Worm (Caenorhabditis elegans) whole organism, young adult: ENCODE data around the gene T08B6.1.

Experiments
- B0261.1 ChIP-seq: sonication (generic microtip); optimal IDR thresholded peaks from 2 replicates; lab custom pipeline; 2016; ENCODE audit warnings: mild to moderate bottlenecking, missing genetic modification characterization, moderate library complexity, missing compliant biosample characterization
- B0336.3 ChIP-seq: fragments of 200-800 bp; sonication (Bioruptor generic); IDR thresholded peaks from 2 replicates; pipeline ENCODE4 v1.3.6; 2022; ENCODE audit warnings: missing genetic modification characterization, missing compliant biosample characterization
- C06A6.2 ChIP-seq: fragments of 200-800 bp; sonication (Bioruptor generic); conservative IDR thresholded peaks from 2 replicates; pipeline ENCODE4 v1.3.6; 2022; ENCODE audit warnings: missing genetic modification characterization, missing compliant biosample characterization
- C17E4.6 ChIP-seq: fragments of 200-800 bp; sonication (Bioruptor generic); IDR thresholded peaks from 2 replicates; pipeline ENCODE4 v1.3.6; 2022; ENCODE audit warnings: missing genetic modification reagents, missing genetic modification characterization, missing compliant biosample characterization
- D2030.7 ChIP-seq: fragments of 200-800 bp; sonication (Bioruptor generic); IDR thresholded peaks from 2 replicates; pipeline ENCODE4 v1.3.6; 2022; ENCODE audit warnings: missing genetic modification reagents, missing genetic modification characterization, missing compliant biosample characterization
- F39B2.1 ChIP-seq: fragments of 200-800 bp; sonication (Bioruptor generic); IDR thresholded peaks from 2 replicates; pipeline ENCODE4 v1.3.6; 2022; ENCODE audit warnings: missing genetic modification reagents, missing genetic modification characterization, missing compliant biosample characterization
- F57C9.4 ChIP-seq: sonication (generic microtip); optimal IDR thresholded peaks from 2 replicates; lab custom pipeline; 2017; ENCODE audit warnings: mild to moderate bottlenecking, missing genetic modification characterization, missing compliant biosample characterization
- Y53G8AR.9 ChIP-seq: fragments of 200-800 bp; sonication (Bioruptor generic); conservative IDR thresholded peaks from 2 replicates; pipeline ENCODE4 v1.3.6; 2022; ENCODE audit warnings: missing genetic modification reagents, missing genetic modification characterization, missing compliant biosample characterization
- Y67H2A.10 ChIP-seq: fragments of 200-800 bp; sonication (Bioruptor generic); conservative IDR thresholded peaks from 2 replicates; pipeline ENCODE4 v1.3.6; 2022; ENCODE audit warnings: missing genetic modification reagents, missing genetic modification characterization, missing compliant biosample characterization
- attf-6 ChIP-seq: fragments of 200-800 bp; sonication (Bioruptor generic); IDR thresholded peaks from 2 replicates; pipeline ENCODE4 v1.3.6; 2022; ENCODE audit warnings: missing genetic modification reagents, missing genetic modification characterization, missing compliant biosample characterization
- ceh-58 ChIP-seq: fragments of 200-800 bp; sonication (Bioruptor generic); IDR thresholded peaks from 2 replicates; pipeline ENCODE4 v1.3.6; 2022; ENCODE audit warnings: missing genetic modification characterization, missing compliant biosample characterization
- die-1 ChIP-seq: sonication (generic microtip); optimal IDR thresholded peaks from 2 replicates; lab custom pipeline; 2016; ENCODE audit warnings: missing genotype, mild to moderate bottlenecking, missing genetic modification characterization, missing compliant biosample characterization
- gei-17 ChIP-seq: fragments of 200-800 bp; sonication (Bioruptor generic); optimal IDR thresholded peaks from 2 replicates; lab custom pipeline; 2018; ENCODE audit warnings: mild to moderate bottlenecking, missing genetic modification characterization, missing compliant biosample characterization
- him-1 ChIP-seq: sonication (generic microtip); optimal IDR thresholded peaks from 2 replicates; lab custom pipeline; 2016; ENCODE audit warnings: missing genotype, missing genetic modification reagents, missing genetic modification characterization, missing compliant biosample characterization
- hmg-1.2 ChIP-seq: fragments of 200-800 bp; sonication (Bioruptor generic); IDR thresholded peaks from 2 replicates; pipeline ENCODE4 v1.3.6; 2022; ENCODE audit warnings: missing genetic modification reagents, missing genetic modification characterization, missing compliant biosample characterization
- hmg-20 ChIP-seq: fragments of 200-800 bp; sonication (Bioruptor generic); IDR thresholded peaks from 2 replicates; pipeline ENCODE4 v1.3.6; 2022; ENCODE audit warnings: missing genetic modification reagents, missing genetic modification characterization, missing compliant biosample characterization
- hsf-1 ChIP-seq: fragments of 200-800 bp; sonication (Bioruptor generic); IDR thresholded peaks from 2 replicates; pipeline ENCODE4 v1.3.6; 2022; ENCODE audit warnings: missing genetic modification reagents, missing genetic modification characterization, missing compliant biosample characterization
- let-526 ChIP-seq: fragments of 200-800 bp; sonication (Bioruptor generic); IDR thresholded peaks from 2 replicates; pipeline ENCODE4 v1.3.6; 2022; ENCODE audit warnings: missing genetic modification reagents, missing genetic modification characterization, missing compliant biosample characterization
- let-607 ChIP-seq, 2 experiments: fragments of 200-800 bp in 1 of 2; sonication (Bioruptor generic) in 1 of 2; sonication (generic microtip) in 1 of 2; optimal IDR thresholded peaks; 2 replicates each; lab custom pipeline; 2016 to 2018; ENCODE audit warnings: mild to moderate bottlenecking in 2 of 2, missing compliant biosample characterization in 2 of 2, missing genetic modification characterization in 2 of 2, moderate library complexity in 2 of 2, missing genotype in 1 of 2
- lin-26 ChIP-seq: fragments of 200-800 bp; sonication (Bioruptor generic); IDR thresholded peaks from 2 replicates; pipeline ENCODE4 v1.3.6; 2022; ENCODE audit warnings: missing genetic modification reagents, missing genetic modification characterization, missing compliant biosample characterization
- nfya-1 ChIP-seq: sonication (generic microtip); optimal IDR thresholded peaks from 2 replicates; lab custom pipeline; 2017; ENCODE audit warnings: antibody characterized with exemption, missing compliant biosample characterization, missing genetic modification characterization, borderline replicate concordance; ENCODE audit not compliant: insufficient read depth
- nhr-27 ChIP-seq: fragments of 200-800 bp; sonication (Bioruptor generic); optimal IDR thresholded peaks from 2 replicates; lab custom pipeline; 2018; ENCODE audit warnings: mild to moderate bottlenecking, missing genetic modification characterization, moderate library complexity, missing compliant biosample characterization
- nhr-80 ChIP-seq: sonication (generic microtip); optimal IDR thresholded peaks from 2 replicates; lab custom pipeline; 2016; ENCODE audit warnings: missing genetic modification characterization, missing compliant biosample characterization
- pbrm-1 ChIP-seq: fragments of 200-800 bp; sonication (Bioruptor generic); IDR thresholded peaks from 2 replicates; pipeline ENCODE4 v1.3.6; 2022; ENCODE audit warnings: missing genetic modification reagents, missing genetic modification characterization, missing compliant biosample characterization
- rec-8 ChIP-seq, 2 experiments: sonication (generic microtip); optimal IDR thresholded peaks; 2 replicates each; lab custom pipeline; 2016; ENCODE audit warnings: mild to moderate bottlenecking in 2 of 2, missing genetic modification characterization in 2 of 2, missing genetic modification reagents in 2 of 2, missing genotype in 2 of 2, missing biosample characterization in 1 of 2, missing compliant biosample characterization in 1 of 2, moderate library complexity in 1 of 2
- repo-1 ChIP-seq: sonication (generic microtip); optimal IDR thresholded peaks from 2 replicates; lab custom pipeline; 2017; ENCODE audit warnings: mild to moderate bottlenecking, missing genetic modification characterization, missing compliant biosample characterization
- rpc-1 ChIP-seq, 2 experiments: fragments of 150-350 bp in 1 of 2; sonication (generic microtip) in 1 of 2; optimal IDR thresholded peaks; 2 replicates each; lab custom pipeline; 2014 to 2018; ENCODE audit warnings: missing biosample characterization in 1 of 2, missing genetic modification characterization in 1 of 2, missing genetic modification reagents in 1 of 2, missing genotype in 1 of 2
- snpc-1.1 ChIP-seq: sonication (generic microtip); optimal IDR thresholded peaks from 2 replicates; lab custom pipeline; 2017; ENCODE audit warnings: missing genetic modification characterization, mild to moderate bottlenecking, missing compliant biosample characterization, antibody characterized with exemption, moderate library complexity, missing genotype, missing genetic modification reagents; ENCODE audit not compliant: insufficient read depth
- snpc-3.4 ChIP-seq: sonication (generic microtip); optimal IDR thresholded peaks from 2 replicates; lab custom pipeline; 2017; ENCODE audit warnings: missing genetic modification characterization, mild to moderate bottlenecking, missing compliant biosample characterization, antibody characterized with exemption, moderate library complexity, missing genotype, missing genetic modification reagents
- snpc-4 ChIP-seq, 5 experiments: fragments of 150-350 bp in 1 of 5; sonication (generic microtip) in 4 of 5; optimal IDR thresholded peaks; 2 replicates each; lab custom pipeline; 2014 to 2018; ENCODE audit warnings: missing genetic modification characterization in 5 of 5, missing biosample characterization in 3 of 5, antibody characterized with exemption in 2 of 5, mild to moderate bottlenecking in 2 of 5, missing compliant biosample characterization in 2 of 5, missing genotype in 2 of 5, moderate library complexity in 2 of 5, missing genetic modification reagents in 1 of 5
- tbp1 ChIP-seq: fragments of 200-800 bp; sonication (Bioruptor generic); optimal IDR thresholded peaks from 2 replicates; lab custom pipeline; 2018; ENCODE audit warnings: mild to moderate bottlenecking, missing genetic modification characterization, missing compliant biosample characterization
- tbx-9 ChIP-seq: sonication (generic microtip); optimal IDR thresholded peaks from 2 replicates; lab custom pipeline; 2016; ENCODE audit warnings: borderline replicate concordance, missing genetic modification characterization, inconsistent platforms, missing compliant biosample characterization
- ztf-18 ChIP-seq: sonication (generic microtip); optimal IDR thresholded peaks from 2 replicates; lab custom pipeline; 2016; ENCODE audit warnings: missing genotype, mild to moderate bottlenecking, missing genetic modification characterization, missing compliant biosample characterization
- ztf-25 ChIP-seq: fragments of 200-800 bp; sonication (Bioruptor generic); IDR thresholded peaks from 2 replicates; pipeline ENCODE4 v1.3.6; 2022; ENCODE audit warnings: missing genetic modification reagents, missing genetic modification characterization, missing compliant biosample characterization

T08B6.1 gene

ce11 chrIV:4897707-4898106 lies 10.5 kb upstream of the T08B6.1 start:
- TF ChIP-seq hsf-1 (GFP tag; lab: Robert Waterston, UW), result peak; percentile 95

ce11 chrIV:4890543-4890942 lies 3.4 kb upstream of the T08B6.1 start, which contains the start of gene T08B6.9:
Gene T08B6.9, plus strand, starts transcription at chrIV:4890843.
- TF ChIP-seq nhr-80 (tag; lab: Kevin White, UChicago) (no peak), let-526 (GFP tag; lab: Robert Waterston, UW) (no peak), gei-17 (GFP tag; lab: Kevin White, UChicago) (no peak), him-1 (tag; lab: Kevin White, UChicago) (no peak), tbx-9 (no peak), nhr-27 (tag; lab: Kevin White, UChicago) (no peak), pbrm-1 (no peak), repo-1 (tag; lab: Kevin White, UChicago) (no peak), B0336.3 (GFP tag; lab: Robert Waterston, UW) (no peak), Y53G8AR.9 (GFP tag; lab: Robert Waterston, UW) (no peak), C06A6.2 (GFP tag; lab: Robert Waterston, UW) (no peak), hmg-20 (GFP tag; lab: Robert Waterston, UW) (no peak), ceh-58 (GFP tag; lab: Robert Waterston, UW) (no peak), F57C9.4 (tag; lab: Kevin White, UChicago) (no peak)

ce11 chrIV:4889613-4890012 lies 2.5 kb upstream of the T08B6.1 start, which contains the start of gene sgnh-1:
Gene sgnh-1, plus strand, starts transcription at chrIV:4889913.
- no peak for TF ChIP-seq let-607 (tag; optimal IDR thresholded peaks at IDR 0.05; lab: Kevin White, UChicago)
- TF ChIP-seq die-1, result no peak

ce11 chrIV:4885435-4885834 lies 1.7 kb downstream of the T08B6.1 start:
- TF ChIP-seq nfya-1, result no peak
- peak; percentile 62 for TF ChIP-seq rpc-1 (optimal IDR thresholded peaks at IDR 0.05; lab: Kevin White, UChicago)
- peak; percentile 82 for TF ChIP-seq rpc-1 (tag; optimal IDR thresholded peaks at IDR 0.05; lab: Kevin White, UChicago)
- TF ChIP-seq attf-6 (GFP tag; lab: Robert Waterston, UW), result peak; percentile 83
- peak; percentile 80 for TF ChIP-seq snpc-4 (GFP tag; optimal IDR thresholded peaks at IDR 0.05; lab: Kevin White, UChicago)
- peak; percentile 83 to 95 (median 90) for TF ChIP-seq snpc-4 (tag; optimal IDR thresholded peaks at IDR 0.05; lab: Kevin White, UChicago)
- TF ChIP-seq F39B2.1 (GFP tag; lab: Robert Waterston, UW), result no peak
- TF ChIP-seq ztf-25 (GFP tag; lab: Robert Waterston, UW), result 0 out of 2 replicates have a peak, but pooled peaks have one; percentile 50
- no peak for TF ChIP-seq Y67H2A.10 (GFP tag; lab: Robert Waterston, UW)
- peak; percentile 52 for TF ChIP-seq snpc-3.4 (tag; lab: Kevin White, UChicago)
- no peak for TF ChIP-seq hmg-1.2 (GFP tag; lab: Robert Waterston, UW)
- peak; percentile 39; the same call in 1 of the 2 replicates for TF ChIP-seq D2030.7 (GFP tag; lab: Robert Waterston, UW)
- peak; percentile 58 for TF ChIP-seq die-1
- peak; percentile 23 for TF ChIP-seq ztf-18 (tag; lab: Kevin White, UChicago)
- peak; percentile 35 for TF ChIP-seq him-1 (tag; lab: Kevin White, UChicago)
- no peak for TF ChIP-seq rec-8 (tag; optimal IDR thresholded peaks at IDR 0.05; lab: Kevin White, UChicago)
- TF ChIP-seq snpc-1.1, result peak; percentile 88
- peak; percentile 49; the same call in 1 of the 2 replicates for TF ChIP-seq lin-26 (GFP tag; lab: Robert Waterston, UW)
- TF ChIP-seq B0261.1 (tag; lab: Kevin White, UChicago), result peak; percentile 53
- peak; percentile 44; the same call in 1 of the 2 replicates for TF ChIP-seq C17E4.6
- TF ChIP-seq tbp1, result peak; percentile 80
